Worm (Caenorhabditis elegans): ENCODE data around the gene F59B2.9.

F59B2.9 gene

ce11 chrIII:9001491-9001890, 10.7 kb downstream of the F59B2.9 start (continued):
- TF ChIP-seq F52B5.7 (tag; optimal IDR thresholded peaks at IDR 0.05) (no peak), C06A6.2 (GFP tag; conservative IDR thresholded peaks at IDR 0.05) (no peak), chd-7 (tag; optimal IDR thresholded peaks at IDR 0.05) (no peak), ets-4 (GFP tag; optimal IDR thresholded peaks at IDR 0.05) (no peak), hsf-1 (GFP tag; IDR thresholded peaks at IDR 0.05) (peak; percentile 52; the same call in 1 of the 2 replicates), lsy-27 (tag; optimal IDR thresholded peaks at IDR 0.05; ENCODE audit: borderline replicate concordance, insufficient read depth) (no peak), athp-1 (tag; optimal IDR thresholded peaks at IDR 0.05) (no peak), F49E8.2 (tag; optimal IDR thresholded peaks at IDR 0.05; ENCODE audit: insufficient read depth) (peak; percentile 17), attf-3 (GFP tag; conservative IDR thresholded peaks at IDR 0.05) (no peak), dox-1 (GFP tag; IDR thresholded peaks at IDR 0.05) (peak; percentile 31; the same call in 1 of the 2 replicates), dpff-1 (tag; optimal IDR thresholded peaks at IDR 0.05) (no peak), ceh-79 (tag; optimal IDR thresholded peaks at IDR 0.05) (no peak), pbrm-1 (GFP tag; IDR thresholded peaks at IDR 0.05) (peak; percentile 18; the same call in 1 of the 2 replicates), Y95B8A.8 (GFP tag; IDR thresholded peaks at IDR 0.05) (no peak), F57C9.4 (tag; optimal IDR thresholded peaks at IDR 0.05) (no peak), ceh-58 (GFP tag; IDR thresholded peaks at IDR 0.05) (no peak), B0261.1 (tag; optimal IDR thresholded peaks at IDR 0.05) (no peak), rec-8 (tag; optimal IDR thresholded peaks at IDR 0.05) (no peak), attf-6 (GFP tag; IDR thresholded peaks at IDR 0.05) (no peak), rcor-1 (GFP tag; IDR thresholded peaks at IDR 0.05) (0 out of 2 replicates have a peak, but pooled peaks have one; percentile 31), somi-1 (GFP tag; optimal IDR thresholded peaks at IDR 0.05) (no peak), gei-17 (GFP tag; optimal IDR thresholded peaks at IDR 0.05) (no peak), lin-54 (GFP tag; optimal IDR thresholded peaks at IDR 0.05) (peak; percentile 70), tbp1 (GFP tag; optimal IDR thresholded peaks at IDR 0.05) (no peak), T26A5.8 (tag; optimal IDR thresholded peaks at IDR 0.05) (no peak), hlh-12 (tag; optimal IDR thresholded peaks at IDR 0.05) (no peak), K11D2.4 (GFP tag; IDR thresholded peaks at IDR 0.05) (no peak), nhr-90 (tag; optimal IDR thresholded peaks at IDR 0.05) (no peak), ztf-18 (tag; optimal IDR thresholded peaks at IDR 0.05) (peak; percentile 7), sdz-38 (tag; optimal IDR thresholded peaks at IDR 0.05) (no peak), mxl-1 (tag; optimal IDR thresholded peaks at IDR 0.05) (no peak), madf-6 (GFP tag; IDR thresholded peaks at IDR 0.05) (peak; percentile 91), nfyb-1 (GFP tag; IDR thresholded peaks at IDR 0.05) (no peak), efl-1 (GFP tag; optimal IDR thresholded peaks at IDR 0.05) (peak; percentile 86), mes-4 (tag; optimal IDR thresholded peaks at IDR 0.05) (no peak), B0019.2 (GFP tag; conservative IDR thresholded peaks at IDR 0.05) (no peak), ZK185.1 (tag; optimal IDR thresholded peaks at IDR 0.05; ENCODE audit: poor library complexity, severe bottlenecking) (no peak), tlf-1 (GFP tag; optimal IDR thresholded peaks at IDR 0.05) (no peak), D2030.7 (GFP tag; IDR thresholded peaks at IDR 0.05) (peak; percentile 66), lag-1 (GFP tag; IDR thresholded peaks at IDR 0.05) (no peak), nhr-120 (GFP tag; IDR thresholded peaks at IDR 0.05) (no peak), hlh-26 (GFP tag; conservative IDR thresholded peaks at IDR 0.05) (no peak), ztf-28 (GFP tag; IDR thresholded peaks at IDR 0.05) (no peak), fkh-3 (tag; optimal IDR thresholded peaks at IDR 0.05) (no peak), madf-10 (tag; optimal IDR thresholded peaks at IDR 0.05) (no peak), snpc-1.1 (tag; optimal IDR thresholded peaks at IDR 0.05; ENCODE audit: insufficient read depth) (no peak), F39B2.1 (GFP tag; IDR thresholded peaks at IDR 0.05) (no peak), dpl-1 (GFP tag; optimal IDR thresholded peaks at IDR 0.05) (peak; percentile 75), sptf-2 (GFP tag; optimal IDR thresholded peaks at IDR 0.05) (no peak), C17E4.6 (GFP tag; IDR thresholded peaks at IDR 0.05) (peak; percentile 24; the same call in 1 of the 2 replicates)

Measured in whole organism, young adult.